Worm (Caenorhabditis elegans): ENCODE measurements around the gene C17A2.4.

- TF ChIP-seq nfya-1 (tag; optimal IDR thresholded peaks at IDR 0.05; ENCODE audit: insufficient read depth) = no peak
- TF ChIP-seq nhr-77 (tag; optimal IDR thresholded peaks at IDR 0.05) = no peak
- TF ChIP-seq fos-1 (tag; optimal IDR thresholded peaks at IDR 0.05) = no peak
- TF ChIP-seq egl-27 (tag; optimal IDR thresholded peaks at IDR 0.05) = no peak
- no peak for TF ChIP-seq aly-2 (tag; optimal IDR thresholded peaks at IDR 0.05)
- TF ChIP-seq ceh-16 (tag; optimal IDR thresholded peaks at IDR 0.05) = no peak
- no peak for TF ChIP-seq lin-39 (tag; optimal IDR thresholded peaks at IDR 0.05)
- no peak for TF ChIP-seq daf-12 (tag; optimal IDR thresholded peaks at IDR 0.05)
- TF ChIP-seq unc-62 (GFP tag; optimal IDR thresholded peaks at IDR 0.05) = no peak
Measured at ce11 chrII:3803219-3803618, 36.4 kb upstream of the C17A2.4 start, which contains the start of gene ins-32.

All from whole organism, L3 larva.